Worm (Caenorhabditis elegans) whole organism, L1 larva: ENCODE measurements around the gene Y56A3A.30.

Experiments used
- C04F5.9 ChIP-seq: sonication (generic microtip); optimal IDR thresholded peaks from 2 replicates; lab custom pipeline; 2016; ENCODE audit warnings: missing genetic modification characterization, missing compliant biosample characterization
- F16B12.6 ChIP-seq: fragments of 150-350 bp; optimal IDR thresholded peaks from 2 replicates; lab custom pipeline; 2014; ENCODE audit warnings: missing biosample characterization, missing genetic modification characterization
- aha-1 ChIP-seq: fragments of 150-350 bp; optimal IDR thresholded peaks from 2 replicates; lab custom pipeline; 2014; ENCODE audit warnings: missing biosample characterization, missing genetic modification characterization
- ceh-63 ChIP-seq: fragments of 200-800 bp; sonication (Bioruptor generic); optimal IDR thresholded peaks from 2 replicates; lab custom pipeline; 2018; ENCODE audit warnings: mild to moderate bottlenecking, missing genetic modification characterization, missing compliant biosample characterization
- ceh-8 ChIP-seq: fragments of 200-800 bp; sonication (Bioruptor generic); optimal IDR thresholded peaks from 2 replicates; lab custom pipeline; 2018; ENCODE audit warnings: mild to moderate bottlenecking, missing genetic modification characterization, moderate library complexity, missing compliant biosample characterization
- ceh-82 ChIP-seq, 3 experiments: fragments of 150-350 bp in 1 of 3; sonication (generic microtip) in 2 of 3; optimal IDR thresholded peaks; 2 replicates each; lab custom pipeline; 2014 to 2017; ENCODE audit warnings: missing biosample characterization in 3 of 3, missing genetic modification characterization in 3 of 3
- ceh-90 ChIP-seq: sonication (generic microtip); optimal IDR thresholded peaks from 2 replicates; lab custom pipeline; 2016; ENCODE audit warnings: missing genetic modification characterization, missing compliant biosample characterization
- ces-1 ChIP-seq: fragments of 150-350 bp; optimal IDR thresholded peaks from 2 replicates; lab custom pipeline; 2014; ENCODE audit warnings: missing biosample characterization, missing genetic modification reagents, missing genetic modification characterization
- efl-1 ChIP-seq, 4 experiments: fragments of 150-350 bp; optimal IDR thresholded peaks in 3 of 4; peaks in 1 of 4; 1 replicate in 1 of 4; 2 replicates in 3 of 4; lab custom pipeline; 2014; ENCODE audit warnings: missing biosample characterization in 2 of 4, missing genetic modification characterization in 2 of 4, missing genetic modification reagents in 2 of 4
- egl-27 ChIP-seq, 2 experiments: fragments of 150-350 bp in 1 of 2; sonication (generic microtip); optimal IDR thresholded peaks; 3 replicates each; lab custom pipeline; 2017 to 2018; ENCODE audit warnings: missing biosample characterization in 2 of 2, missing genetic modification characterization in 2 of 2, missing genetic modification reagents in 2 of 2
- elt-2 ChIP-seq: sonication (generic microtip); optimal IDR thresholded peaks from 2 replicates; lab custom pipeline; 2016; ENCODE audit warnings: missing genetic modification characterization, mild to moderate bottlenecking, inconsistent platforms, missing compliant biosample characterization, missing genetic modification reagents
- elt-3 ChIP-seq, 6 experiments: fragments of 150-350 bp in 1 of 6; sonication (generic microtip); optimal IDR thresholded peaks; 2 replicates each; lab custom pipeline; 2017 to 2018; ENCODE audit warnings: missing biosample characterization in 6 of 6, missing genetic modification characterization in 6 of 6, inconsistent platforms in 1 of 6
- fkh-8 ChIP-seq: sonication (generic microtip); optimal IDR thresholded peaks from 2 replicates; lab custom pipeline; 2016; ENCODE audit warnings: mild to moderate bottlenecking, missing genetic modification characterization, missing compliant biosample characterization
- hlh-17 ChIP-seq: fragments of 200-800 bp; sonication (Bioruptor generic); optimal IDR thresholded peaks from 2 replicates; lab custom pipeline; 2018; ENCODE audit warnings: missing genetic modification characterization, mild to moderate bottlenecking, missing compliant biosample characterization, moderate library complexity, borderline replicate concordance
- lin-15B ChIP-seq: fragments of 150-350 bp; sonication (generic microtip); optimal IDR thresholded peaks from 3 replicates; lab custom pipeline; 2014; ENCODE audit warnings: missing biosample characterization, missing genetic modification characterization
- lir-3 ChIP-seq: sonication (generic microtip); optimal IDR thresholded peaks from 2 replicates; lab custom pipeline; 2016; ENCODE audit warnings: mild to moderate bottlenecking, missing genetic modification characterization, moderate library complexity, missing compliant biosample characterization; ENCODE audit not compliant: poor library complexity
- lsy-2 ChIP-seq, 2 experiments: fragments of 150-350 bp; optimal IDR thresholded peaks; 2 replicates each; lab custom pipeline; 2014; ENCODE audit warnings: missing biosample characterization in 2 of 2, missing genetic modification characterization in 2 of 2
- mab-9 ChIP-seq: fragments of 200-800 bp; sonication (Bioruptor generic); IDR thresholded peaks from 2 replicates; pipeline ENCODE4 v1.3.6; 2022; ENCODE audit warnings: missing genetic modification reagents, missing genetic modification characterization, missing compliant biosample characterization
- mep-1 ChIP-seq: fragments of 150-350 bp; optimal IDR thresholded peaks from 2 replicates; lab custom pipeline; 2014; ENCODE audit warnings: missing biosample characterization, missing genetic modification characterization
- nhr-11 ChIP-seq: fragments of 150-350 bp; optimal IDR thresholded peaks from 2 replicates; lab custom pipeline; 2014; ENCODE audit warnings: missing biosample characterization, missing genetic modification characterization
- nhr-12 ChIP-seq: sonication (generic microtip); optimal IDR thresholded peaks from 2 replicates; lab custom pipeline; 2017; ENCODE audit warnings: missing biosample characterization, missing genetic modification characterization
- nhr-237 ChIP-seq: fragments of 150-350 bp; optimal IDR thresholded peaks from 2 replicates; lab custom pipeline; 2014; ENCODE audit warnings: missing biosample characterization, missing genetic modification characterization
- nhr-71 ChIP-seq: sonication (generic microtip); optimal IDR thresholded peaks from 2 replicates; lab custom pipeline; 2016; ENCODE audit warnings: mild to moderate bottlenecking, missing genetic modification characterization, moderate library complexity, missing compliant biosample characterization
- nhr-77 ChIP-seq: fragments of 150-350 bp; optimal IDR thresholded peaks from 2 replicates; lab custom pipeline; 2014; ENCODE audit warnings: missing biosample characterization, missing genetic modification characterization
- nhr-90 ChIP-seq: sonication (generic microtip); optimal IDR thresholded peaks from 2 replicates; lab custom pipeline; 2016; ENCODE audit warnings: mild to moderate bottlenecking, missing genetic modification characterization, missing compliant biosample characterization; ENCODE audit not compliant: poor library complexity
- pag-3 ChIP-seq: sonication (generic microtip); optimal IDR thresholded peaks from 2 replicates; lab custom pipeline; 2017; ENCODE audit warnings: missing genetic modification characterization, mild to moderate bottlenecking, missing compliant biosample characterization, antibody characterized with exemption, borderline replicate concordance; ENCODE audit not compliant: insufficient read depth
- sox-4 ChIP-seq: sonication (generic microtip); optimal IDR thresholded peaks from 2 replicates; lab custom pipeline; 2016; ENCODE audit warnings: missing genetic modification characterization, missing compliant biosample characterization
- sptf-1 ChIP-seq: fragments of 150-350 bp; optimal IDR thresholded peaks from 2 replicates; lab custom pipeline; 2014; ENCODE audit warnings: missing biosample characterization, missing genetic modification characterization
- tlp-1 ChIP-seq: fragments of 150-350 bp; optimal IDR thresholded peaks from 2 replicates; lab custom pipeline; 2014; ENCODE audit warnings: missing biosample characterization, missing genetic modification characterization
- unc-62 ChIP-seq: fragments of 150-350 bp; optimal IDR thresholded peaks from 2 replicates; lab custom pipeline; 2014; ENCODE audit warnings: missing biosample characterization, missing genetic modification reagents, missing genetic modification characterization
- vab-15 ChIP-seq: sonication (generic microtip); optimal IDR thresholded peaks from 2 replicates; lab custom pipeline; 2017; ENCODE audit warnings: missing genotype, mild to moderate bottlenecking, missing genetic modification characterization, missing compliant biosample characterization
- xbp-1 ChIP-seq: sonication (generic microtip); optimal IDR thresholded peaks from 2 replicates; lab custom pipeline; 2016; ENCODE audit warnings: missing genetic modification characterization, missing compliant biosample characterization
- zag-1 ChIP-seq: fragments of 150-350 bp; optimal IDR thresholded peaks from 2 replicates; lab custom pipeline; 2014; ENCODE audit warnings: missing biosample characterization, missing genetic modification characterization
- ztf-4 ChIP-seq: fragments of 150-350 bp; optimal IDR thresholded peaks from 2 replicates; lab custom pipeline; 2014; ENCODE audit warnings: missing biosample characterization, missing genetic modification characterization

Gene Y56A3A.30

DNA sequence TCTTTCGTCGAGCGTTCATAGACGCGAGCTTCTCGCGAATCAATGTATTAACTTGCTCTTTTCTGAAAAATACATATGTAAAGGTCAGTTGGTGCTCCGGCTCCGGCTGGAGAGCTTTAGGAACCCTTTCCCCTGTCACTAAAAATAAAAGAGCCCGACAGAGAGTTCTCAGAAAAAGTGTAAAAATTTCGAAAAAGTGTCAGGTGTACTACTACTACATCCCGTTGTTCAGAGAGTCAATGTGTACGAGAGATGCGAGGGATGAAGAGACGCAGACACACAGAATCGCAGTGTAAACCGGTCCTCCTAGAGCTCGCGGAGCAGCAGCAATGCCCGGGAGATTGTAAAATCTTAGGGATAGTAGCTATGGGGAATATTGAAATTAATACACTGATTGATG, 36.2 kb downstream of the Y56A3A.30 start (continued):
- TF ChIP-seq hlh-17 (GFP tag; lab: Kevin White, UChicago) (no peak), mep-1 (tag; lab: Kevin White, UChicago) (no peak), nhr-11 (tag; lab: Kevin White, UChicago) (no peak), tlp-1 (tag; lab: Kevin White, UChicago) (no peak), nhr-237 (tag; lab: Kevin White, UChicago) (no peak), sox-4 (tag; lab: Kevin White, UChicago) (no peak), mab-9 (GFP tag; lab: Robert Waterston, UW) (no peak), lin-15B (tag; lab: Kevin White, UChicago) (no peak), sptf-1 (tag; lab: Kevin White, UChicago) (no peak), efl-1 (optimal IDR thresholded peaks at IDR 0.05; lab: Kevin White, UChicago) (peak; percentile 19 to 27), efl-1 (GFP tag; optimal IDR thresholded peaks at IDR 0.05 in 1 of 2; lab: Kevin White, UChicago) (peak; percentile 26 to 90), nhr-71 (tag; lab: Kevin White, UChicago) (peak; percentile 88), nhr-77 (tag; lab: Kevin White, UChicago) (no peak), lir-3 (tag; lab: Kevin White, UChicago) (no peak), egl-27 (tag; optimal IDR thresholded peaks at IDR 0.05; lab: Kevin White, UChicago) (no peak), aha-1 (tag; lab: Kevin White, UChicago) (no peak), elt-2 (tag; lab: Kevin White, UChicago) (no peak), ceh-90 (tag; lab: Kevin White, UChicago) (no peak), vab-15 (tag; lab: Kevin White, UChicago) (no peak), fkh-8 (no peak), ceh-82 (tag; optimal IDR thresholded peaks at IDR 0.05; lab: Kevin White, UChicago) (no peak)

- peak; percentile 97 for TF ChIP-seq C04F5.9 (tag; lab: Kevin White, UChicago)
- peak in 1 of 2 experiments; percentile 27 for TF ChIP-seq lsy-2 (tag; optimal IDR thresholded peaks at IDR 0.05; lab: Kevin White, UChicago)
Observed at ce11 chrIII:11940008-11940407, 38.9 kb downstream of the Y56A3A.30 start.

ce11 chrIII:11939238-11939637, 39.6 kb downstream of the Y56A3A.30 start:
- TF ChIP-seq lsy-2 (tag; optimal IDR thresholded peaks at IDR 0.05; lab: Kevin White, UChicago) (peak in 1 of 2 experiments; percentile 2), C04F5.9 (tag; lab: Kevin White, UChicago) (peak; percentile 97)
- TF ChIP-seq, all 84 proteins: peak for 2; not testable (repeated sequence) for 82

DNA sequence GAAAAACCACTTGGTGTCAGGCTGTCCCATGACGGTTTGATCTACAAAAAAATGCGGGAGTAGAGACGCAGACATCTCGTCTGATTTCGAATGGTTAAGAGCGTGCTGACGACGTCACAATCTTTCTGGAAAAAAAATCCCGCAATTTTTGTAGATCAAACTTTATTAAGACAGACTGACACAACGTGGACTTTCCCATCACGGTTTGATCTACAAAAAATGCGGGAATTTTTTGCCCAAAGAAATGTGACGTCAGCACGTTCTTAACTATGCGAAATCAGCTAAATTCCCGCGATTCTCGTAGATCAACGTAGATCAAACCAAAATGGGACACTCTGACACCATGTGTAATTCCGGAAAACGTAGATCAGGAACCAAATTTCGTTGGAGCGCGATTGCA, 40.3 kb downstream of the Y56A3A.30 start:
- no peak for TF ChIP-seq ceh-8 (GFP tag; lab: Kevin White, UChicago)
- TF ChIP-seq nhr-90 (tag; lab: Kevin White, UChicago): no peak
- no peak for TF ChIP-seq ceh-63 (GFP tag; lab: Kevin White, UChicago)
- no peak for TF ChIP-seq unc-62
- TF ChIP-seq zag-1 (tag; lab: Kevin White, UChicago): no peak
- TF ChIP-seq xbp-1 (tag; lab: Kevin White, UChicago): no peak
- no peak for TF ChIP-seq pag-3 (tag; lab: Kevin White, UChicago)
- TF ChIP-seq lsy-2 (tag; optimal IDR thresholded peaks at IDR 0.05; lab: Kevin White, UChicago): no peak
- no peak for TF ChIP-seq elt-3 (tag; optimal IDR thresholded peaks at IDR 0.05; lab: Kevin White, UChicago)
- no peak for TF ChIP-seq elt-2 (tag; lab: Kevin White, UChicago)
- no peak for TF ChIP-seq nhr-12
- no peak for TF ChIP-seq F16B12.6
- TF ChIP-seq ztf-4: no peak
- no peak for TF ChIP-seq aha-1 (tag; lab: Kevin White, UChicago)
- TF ChIP-seq ces-1 (GFP tag; lab: Kevin White, UChicago): no peak
- TF ChIP-seq, all 84 proteins: peak for 0
